Worm (Caenorhabditis elegans) whole organism, L1 larva: ENCODE data around the gene F13A2.5.

Experiments used
- C34B4.2 ChIP-seq: sonication (generic microtip); optimal IDR thresholded peaks from 2 replicates; lab custom pipeline; 2017; ENCODE audit warnings: mild to moderate bottlenecking, missing genetic modification characterization, missing compliant biosample characterization
- F16B12.6 ChIP-seq: fragments of 150-350 bp; optimal IDR thresholded peaks from 2 replicates; lab custom pipeline; 2014; ENCODE audit warnings: missing biosample characterization, missing genetic modification characterization
- Y116A8C.19 ChIP-seq: sonication (generic microtip); optimal IDR thresholded peaks from 2 replicates; lab custom pipeline; 2016; ENCODE audit warnings: missing compliant biosample characterization, missing genetic modification characterization, borderline replicate concordance
- alr-1 ChIP-seq: fragments of 200-800 bp; sonication (Bioruptor generic); optimal IDR thresholded peaks from 2 replicates; lab custom pipeline; 2018; ENCODE audit warnings: borderline replicate concordance, mild to moderate bottlenecking, missing genetic modification characterization, missing compliant biosample characterization
- aly-2 ChIP-seq: fragments of 150-350 bp; optimal IDR thresholded peaks from 2 replicates; lab custom pipeline; 2014; ENCODE audit warnings: missing biosample characterization, missing genetic modification characterization
- ama-1 ChIP-seq: fragments of 150-350 bp; optimal IDR thresholded peaks from 2 replicates; lab custom pipeline; 2014
- ceh-88 ChIP-seq: fragments of 200-800 bp; sonication (Bioruptor generic); IDR thresholded peaks from 2 replicates; pipeline ENCODE4 v1.3.6; 2022; ENCODE audit warnings: missing genetic modification characterization, missing compliant biosample characterization
- ces-1 ChIP-seq: fragments of 150-350 bp; optimal IDR thresholded peaks from 2 replicates; lab custom pipeline; 2014; ENCODE audit warnings: missing biosample characterization, missing genetic modification reagents, missing genetic modification characterization
- dpl-1 ChIP-seq, 3 experiments: fragments of 150-350 bp in 2 of 3; sonication (generic microtip) in 1 of 3; optimal IDR thresholded peaks; 2 replicates each; lab custom pipeline; 2014 to 2017; ENCODE audit warnings: missing biosample characterization in 3 of 3, missing genetic modification characterization in 3 of 3, missing genetic modification reagents in 3 of 3
- dsc-1 ChIP-seq: sonication (generic microtip); optimal IDR thresholded peaks from 2 replicates; lab custom pipeline; 2016; ENCODE audit warnings: mild to moderate bottlenecking, missing genetic modification characterization, missing compliant biosample characterization
- efl-3 ChIP-seq: fragments of 200-800 bp; sonication (Bioruptor generic); optimal IDR thresholded peaks from 2 replicates; lab custom pipeline; 2018; ENCODE audit warnings: mild to moderate bottlenecking, missing genetic modification characterization, missing compliant biosample characterization
- elt-3 ChIP-seq, 6 experiments: fragments of 150-350 bp in 1 of 6; sonication (generic microtip); optimal IDR thresholded peaks; 2 replicates each; lab custom pipeline; 2017 to 2018; ENCODE audit warnings: missing biosample characterization in 6 of 6, missing genetic modification characterization in 6 of 6, inconsistent platforms in 1 of 6
- ets-5 ChIP-seq: fragments of 200-800 bp; sonication (Bioruptor generic); IDR thresholded peaks from 2 replicates; pipeline ENCODE4 v1.3.6; 2022; ENCODE audit warnings: missing genetic modification characterization, missing compliant biosample characterization
- fkh-4 ChIP-seq: sonication (generic microtip); optimal IDR thresholded peaks from 2 replicates; lab custom pipeline; 2016; ENCODE audit warnings: missing compliant biosample characterization, missing genetic modification characterization, borderline replicate concordance
- fkh-8 ChIP-seq: sonication (generic microtip); optimal IDR thresholded peaks from 2 replicates; lab custom pipeline; 2016; ENCODE audit warnings: mild to moderate bottlenecking, missing genetic modification characterization, missing compliant biosample characterization
- lin-39 ChIP-seq: fragments of 150-350 bp; optimal IDR thresholded peaks from 2 replicates; lab custom pipeline; 2014; ENCODE audit warnings: missing biosample characterization, missing genetic modification reagents, missing genetic modification characterization
- lsy-2 ChIP-seq, 2 experiments: fragments of 150-350 bp; optimal IDR thresholded peaks; 2 replicates each; lab custom pipeline; 2014; ENCODE audit warnings: missing biosample characterization in 2 of 2, missing genetic modification characterization in 2 of 2
- mdl-1 ChIP-seq, 2 experiments: fragments of 150-350 bp; optimal IDR thresholded peaks; 2 replicates each; lab custom pipeline; 2014 to 2017; ENCODE audit warnings: missing biosample characterization in 2 of 2, missing genetic modification characterization in 2 of 2, inconsistent platforms in 1 of 2
- mef-2 ChIP-seq: fragments of 150-350 bp; optimal IDR thresholded peaks from 2 replicates; lab custom pipeline; 2014; ENCODE audit warnings: missing biosample characterization, missing genetic modification characterization
- mep-1 ChIP-seq: fragments of 150-350 bp; optimal IDR thresholded peaks from 2 replicates; lab custom pipeline; 2014; ENCODE audit warnings: missing biosample characterization, missing genetic modification characterization
- nhr-11 ChIP-seq: fragments of 150-350 bp; optimal IDR thresholded peaks from 2 replicates; lab custom pipeline; 2014; ENCODE audit warnings: missing biosample characterization, missing genetic modification characterization
- nhr-12 ChIP-seq: sonication (generic microtip); optimal IDR thresholded peaks from 2 replicates; lab custom pipeline; 2017; ENCODE audit warnings: missing biosample characterization, missing genetic modification characterization
- nhr-19 ChIP-seq: fragments of 200-800 bp; sonication (Bioruptor generic); conservative IDR thresholded peaks from 2 replicates; pipeline ENCODE4 v1.3.6; 2022; ENCODE audit warnings: missing genetic modification characterization, missing compliant biosample characterization
- nhr-76 ChIP-seq: sonication (generic microtip); optimal IDR thresholded peaks from 2 replicates; lab custom pipeline; 2017; ENCODE audit warnings: missing biosample characterization, missing genetic modification characterization
- nhr-77 ChIP-seq: fragments of 150-350 bp; optimal IDR thresholded peaks from 2 replicates; lab custom pipeline; 2014; ENCODE audit warnings: missing biosample characterization, missing genetic modification characterization
- nhr-84 ChIP-seq: sonication (generic microtip); optimal IDR thresholded peaks from 2 replicates; lab custom pipeline; 2017; ENCODE audit warnings: missing biosample characterization, missing genetic modification characterization
- nhr-90 ChIP-seq: sonication (generic microtip); optimal IDR thresholded peaks from 2 replicates; lab custom pipeline; 2016; ENCODE audit warnings: mild to moderate bottlenecking, missing genetic modification characterization, missing compliant biosample characterization; ENCODE audit not compliant: poor library complexity
- pag-3 ChIP-seq: sonication (generic microtip); optimal IDR thresholded peaks from 2 replicates; lab custom pipeline; 2017; ENCODE audit warnings: missing genetic modification characterization, mild to moderate bottlenecking, missing compliant biosample characterization, antibody characterized with exemption, borderline replicate concordance; ENCODE audit not compliant: insufficient read depth
- rnt-1 ChIP-seq: sonication (generic microtip); optimal IDR thresholded peaks from 2 replicates; lab custom pipeline; 2016; ENCODE audit warnings: mild to moderate bottlenecking, missing genetic modification characterization, moderate library complexity, missing compliant biosample characterization
- snpc-4 ChIP-seq: fragments of 150-350 bp; optimal IDR thresholded peaks from 2 replicates; lab custom pipeline; 2014; ENCODE audit warnings: missing biosample characterization, missing genetic modification characterization
- sox-4 ChIP-seq: sonication (generic microtip); optimal IDR thresholded peaks from 2 replicates; lab custom pipeline; 2016; ENCODE audit warnings: missing genetic modification characterization, missing compliant biosample characterization
- sptf-1 ChIP-seq: fragments of 150-350 bp; optimal IDR thresholded peaks from 2 replicates; lab custom pipeline; 2014; ENCODE audit warnings: missing biosample characterization, missing genetic modification characterization
- unc-62 ChIP-seq: fragments of 150-350 bp; optimal IDR thresholded peaks from 2 replicates; lab custom pipeline; 2014; ENCODE audit warnings: missing biosample characterization, missing genetic modification reagents, missing genetic modification characterization
- unc-98 ChIP-seq: fragments of 200-800 bp; sonication (Bioruptor generic); IDR thresholded peaks from 2 replicates; pipeline ENCODE4 v1.3.6; 2022; ENCODE audit warnings: missing genetic modification characterization, missing compliant biosample characterization
- xbp-1 ChIP-seq: sonication (generic microtip); optimal IDR thresholded peaks from 2 replicates; lab custom pipeline; 2016; ENCODE audit warnings: missing genetic modification characterization, missing compliant biosample characterization
- zag-1 ChIP-seq: fragments of 150-350 bp; optimal IDR thresholded peaks from 2 replicates; lab custom pipeline; 2014; ENCODE audit warnings: missing biosample characterization, missing genetic modification characterization
- ztf-4 ChIP-seq: fragments of 150-350 bp; optimal IDR thresholded peaks from 2 replicates; lab custom pipeline; 2014; ENCODE audit warnings: missing biosample characterization, missing genetic modification characterization

The F13A2.5 gene

DNA sequence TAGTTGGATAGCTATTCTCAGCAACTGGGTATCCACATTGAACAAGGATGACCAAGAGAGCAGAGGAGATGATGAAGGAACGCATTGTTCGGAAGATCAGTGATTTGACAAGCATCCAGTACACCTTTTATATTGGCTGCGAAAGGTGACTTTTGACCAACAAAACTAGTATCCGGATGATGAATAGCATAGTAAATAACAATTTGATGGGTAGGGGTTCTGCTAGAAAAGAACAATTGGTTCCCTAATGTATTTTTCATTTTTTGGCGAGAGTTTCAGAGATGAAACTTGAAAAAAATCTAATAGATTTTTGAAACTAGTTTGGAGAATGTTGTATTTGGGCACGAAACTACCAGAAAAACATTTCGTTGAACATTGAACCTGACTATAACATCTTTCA lies 26.4 kb upstream of the F13A2.5 start, which contains the start of gene Y47D7A.11:
TSS of gene Y47D7A.11 (minus strand) at position 101 of the 400 bp plus-strand sequence.
- TF ChIP-seq dsc-1 (tag; lab: Kevin White, UChicago) (no peak), sptf-1 (no peak)

- TF ChIP-seq rnt-1 (tag; lab: Kevin White, UChicago) (no peak), xbp-1 (no peak), mdl-1 (tag; optimal IDR thresholded peaks at IDR 0.05; lab: Kevin White, UChicago) (no peak), pag-3 (tag; lab: Kevin White, UChicago) (no peak), nhr-90 (no peak), lsy-2 (tag; optimal IDR thresholded peaks at IDR 0.05; lab: Kevin White, UChicago) (no peak), snpc-4 (tag; lab: Kevin White, UChicago) (no peak), mep-1 (tag; lab: Kevin White, UChicago) (no peak), nhr-19 (no peak), alr-1 (tag; lab: Kevin White, UChicago) (no peak), nhr-76 (tag; lab: Kevin White, UChicago) (no peak), fkh-8 (tag; lab: Kevin White, UChicago) (no peak), C34B4.2 (tag; lab: Kevin White, UChicago) (no peak), dpl-1 (GFP tag; optimal IDR thresholded peaks at IDR 0.05; lab: Kevin White, UChicago) (no peak), elt-3 (tag; optimal IDR thresholded peaks at IDR 0.05; lab: Kevin White, UChicago) (no peak)
These were observed 22.2 kb upstream of the F13A2.5 start, which contains the start of the genes Y47D7A.9 and Y47D7A.19 for ce11 chrV:4423860-4424401. Gene Y47D7A.9 (minus strand): TSS chrV:4423960. Gene Y47D7A.19 (plus strand): TSS chrV:4424351.

DNA sequence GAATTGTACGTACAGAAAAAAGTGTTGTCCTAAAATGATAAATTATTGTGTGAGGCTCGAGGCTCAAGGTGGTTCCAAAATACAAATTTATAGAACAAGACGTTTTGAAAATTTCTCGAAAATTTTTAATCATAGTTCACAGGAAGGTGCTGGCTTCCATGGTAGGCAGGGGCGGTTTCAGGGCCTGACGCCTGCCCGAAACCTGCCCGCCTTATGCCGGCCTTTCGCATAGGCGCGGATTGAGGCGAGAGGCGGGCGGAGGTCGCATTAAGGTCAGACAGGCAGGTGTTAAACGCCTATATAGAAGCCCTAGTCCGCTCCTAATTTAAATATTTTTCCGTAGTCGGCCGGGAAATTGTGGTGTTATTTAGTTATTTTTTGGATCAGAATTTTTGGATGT lies 21.3 kb upstream of the F13A2.5 start:
- no peak for TF ChIP-seq mef-2 (tag; lab: Kevin White, UChicago)

DNA sequence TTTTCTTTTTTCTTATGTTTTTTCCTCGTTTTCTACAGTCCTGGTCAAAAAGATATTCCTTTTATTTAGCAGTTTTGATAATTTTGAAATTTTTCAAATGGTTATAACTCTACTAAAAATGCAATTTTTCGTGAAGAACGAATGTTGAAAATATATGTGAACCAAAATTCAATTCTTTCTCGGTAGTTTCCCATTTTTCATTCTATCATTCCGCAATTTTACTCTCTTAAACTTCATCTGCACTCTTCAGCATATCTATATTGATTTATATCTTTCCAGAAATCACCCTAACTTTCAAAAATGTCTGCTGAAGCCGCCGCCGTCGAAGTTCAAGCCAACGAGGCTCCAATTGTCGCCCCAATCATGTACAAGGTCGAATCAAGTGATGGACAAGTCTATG lies 20.4 kb upstream of the F13A2.5 start, which contains the start of gene skr-7:
TSS of gene skr-7 (plus strand) at position 301 of the 400 bp plus-strand sequence.
- no peak for TF ChIP-seq nhr-19
- TF ChIP-seq nhr-11 (tag; lab: Kevin White, UChicago) = no peak
- no peak for TF ChIP-seq ets-5 (GFP tag; lab: Robert Waterston, UW)
- no peak for TF ChIP-seq F16B12.6 (tag; lab: Kevin White, UChicago)
- no peak for TF ChIP-seq sox-4 (tag; lab: Kevin White, UChicago)
- no peak for TF ChIP-seq efl-3 (GFP tag; lab: Kevin White, UChicago)
- TF ChIP-seq nhr-84 = no peak
- no peak for TF ChIP-seq ces-1

ce11 chrV:4421475-4421874 lies 19.7 kb upstream of the F13A2.5 start, which contains the start of gene skr-14:
Gene skr-14 (minus strand): TSS chrV:4421575.
- TF ChIP-seq ceh-88 (GFP tag; lab: Robert Waterston, UW) (no peak), Y116A8C.19 (tag; lab: Kevin White, UChicago) (no peak), rnt-1 (tag; lab: Kevin White, UChicago) (no peak), xbp-1 (no peak), dsc-1 (tag; lab: Kevin White, UChicago) (no peak), fkh-4 (tag; lab: Kevin White, UChicago) (no peak), nhr-12 (no peak), ztf-4 (tag; lab: Kevin White, UChicago) (no peak), unc-62 (no peak), sox-4 (tag; lab: Kevin White, UChicago) (no peak), lin-39 (tag; lab: Kevin White, UChicago) (no peak), lsy-2 (tag; optimal IDR thresholded peaks at IDR 0.05; lab: Kevin White, UChicago) (no peak), aly-2 (tag; lab: Kevin White, UChicago) (no peak), nhr-77 (tag; lab: Kevin White, UChicago) (no peak), ama-1 (lab: Kevin White, UChicago) (no peak), unc-98 (GFP tag; lab: Robert Waterston, UW) (no peak), zag-1 (tag; lab: Kevin White, UChicago) (no peak)
